Worm (Caenorhabditis elegans) whole organism, L3 larva: Measurements from ENCODE around the gene F46H5.11.
A peak's percentile ranks its signal among the peaks of the same experiment; 100 is the strongest.

Experiments used
- R02D3.7 ChIP-seq: fragments of 150-350 bp; optimal IDR thresholded peaks from 2 replicates; lab custom pipeline; 2014; ENCODE audit warnings: missing biosample characterization, missing genetic modification characterization
- ZK546.5 ChIP-seq: sonication (generic microtip); optimal IDR thresholded peaks from 2 replicates; lab custom pipeline; 2017; ENCODE audit warnings: missing biosample characterization, missing genetic modification characterization
- aly-2 ChIP-seq: fragments of 150-350 bp; optimal IDR thresholded peaks from 2 replicates; lab custom pipeline; 2014; ENCODE audit warnings: missing biosample characterization, missing genetic modification characterization
- ama-1 ChIP-seq: fragments of 150-350 bp; optimal IDR thresholded peaks from 2 replicates; lab custom pipeline; 2018
- ceh-16 ChIP-seq: sonication (generic microtip); optimal IDR thresholded peaks from 2 replicates; lab custom pipeline; 2017; ENCODE audit warnings: missing biosample characterization, missing genetic modification characterization
- ceh-28 ChIP-seq: fragments of 150-350 bp; optimal IDR thresholded peaks from 2 replicates; lab custom pipeline; 2014; ENCODE audit warnings: missing biosample characterization, missing genetic modification reagents, missing genetic modification characterization
- ceh-82 ChIP-seq: fragments of 150-350 bp; optimal IDR thresholded peaks from 2 replicates; lab custom pipeline; 2014; ENCODE audit warnings: missing biosample characterization, missing genetic modification characterization
- ceh-9 ChIP-seq: sonication (generic microtip); optimal IDR thresholded peaks from 2 replicates; lab custom pipeline; 2018; ENCODE audit warnings: missing biosample characterization, missing genetic modification characterization
- daf-12 ChIP-seq: fragments of 150-350 bp; optimal IDR thresholded peaks from 2 replicates; lab custom pipeline; 2014; ENCODE audit warnings: missing biosample characterization, missing genetic modification reagents, missing genetic modification characterization
- egl-27 ChIP-seq: sonication (generic microtip); optimal IDR thresholded peaks from 4 replicates; lab custom pipeline; 2017; ENCODE audit warnings: missing biosample characterization, missing genetic modification reagents, missing genetic modification characterization
- egl-5 ChIP-seq: fragments of 150-350 bp; optimal IDR thresholded peaks from 2 replicates; lab custom pipeline; 2017; ENCODE audit warnings: missing biosample characterization, missing genetic modification reagents, missing genetic modification characterization, inconsistent platforms
- elt-1 ChIP-seq: fragments of 150-350 bp; optimal IDR thresholded peaks from 2 replicates; lab custom pipeline; 2014; ENCODE audit warnings: missing biosample characterization, missing genetic modification characterization
- elt-2 ChIP-seq: sonication (generic microtip); optimal IDR thresholded peaks from 2 replicates; lab custom pipeline; 2016; ENCODE audit warnings: missing genetic modification reagents, mild to moderate bottlenecking, missing genetic modification characterization, missing compliant biosample characterization
- elt-3 ChIP-seq, 3 experiments: fragments of 150-350 bp in 1 of 3; sonication (generic microtip) in 2 of 3; optimal IDR thresholded peaks; 2 replicates in 2 of 3; 4 replicates in 1 of 3; lab custom pipeline; 2014 to 2017; ENCODE audit warnings: missing biosample characterization in 3 of 3, missing genetic modification characterization in 3 of 3
- eor-1 ChIP-seq, 2 experiments: fragments of 150-350 bp; optimal IDR thresholded peaks; 2 replicates each; lab custom pipeline; 2014 to 2018; ENCODE audit warnings: missing biosample characterization in 2 of 2, missing genetic modification characterization in 2 of 2
- fkh-10 ChIP-seq: sonication (generic microtip); optimal IDR thresholded peaks from 2 replicates; lab custom pipeline; 2017; ENCODE audit warnings: missing biosample characterization, missing genetic modification reagents, missing genetic modification characterization
- fkh-2 ChIP-seq: fragments of 150-350 bp; optimal IDR thresholded peaks from 2 replicates; lab custom pipeline; 2014; ENCODE audit warnings: missing biosample characterization, missing genetic modification reagents, missing genetic modification characterization
- fos-1 ChIP-seq: fragments of 150-350 bp; optimal IDR thresholded peaks from 2 replicates; lab custom pipeline; 2014; ENCODE audit warnings: missing biosample characterization, missing genetic modification characterization
- hmg-11 ChIP-seq: sonication (generic microtip); optimal IDR thresholded peaks from 2 replicates; lab custom pipeline; 2016; ENCODE audit warnings: missing genetic modification characterization, missing compliant biosample characterization
- jun-1 ChIP-seq: fragments of 150-350 bp; optimal IDR thresholded peaks from 2 replicates; lab custom pipeline; 2014; ENCODE audit warnings: missing biosample characterization, missing genetic modification reagents, missing genetic modification characterization
- lin-15B ChIP-seq: fragments of 150-350 bp; optimal IDR thresholded peaks from 2 replicates; lab custom pipeline; 2014; ENCODE audit warnings: missing biosample characterization, missing genetic modification characterization
- lin-39 ChIP-seq: fragments of 150-350 bp; optimal IDR thresholded peaks from 2 replicates; lab custom pipeline; 2018; ENCODE audit warnings: missing biosample characterization, missing genetic modification reagents, missing genetic modification characterization
- lsy-12 ChIP-seq: sonication (generic microtip); optimal IDR thresholded peaks from 2 replicates; lab custom pipeline; 2016; ENCODE audit warnings: mild to moderate bottlenecking, missing genetic modification characterization, missing compliant biosample characterization
- mdl-1 ChIP-seq: fragments of 150-350 bp; optimal IDR thresholded peaks from 2 replicates; lab custom pipeline; 2014; ENCODE audit warnings: missing biosample characterization, missing genetic modification characterization
- mml-1 ChIP-seq: fragments of 150-350 bp; sonication (generic microtip); optimal IDR thresholded peaks from 3 replicates; lab custom pipeline; 2014; ENCODE audit warnings: missing biosample characterization, missing genetic modification characterization
- nfya-1 ChIP-seq: sonication (generic microtip); optimal IDR thresholded peaks from 2 replicates; lab custom pipeline; 2017; ENCODE audit warnings: missing genetic modification characterization, mild to moderate bottlenecking, missing compliant biosample characterization, antibody characterized with exemption, moderate library complexity; ENCODE audit not compliant: insufficient read depth
- nhr-11 ChIP-seq: fragments of 150-350 bp; optimal IDR thresholded peaks from 2 replicates; lab custom pipeline; 2014; ENCODE audit warnings: missing biosample characterization, missing genetic modification characterization
- nhr-12 ChIP-seq: fragments of 150-350 bp; optimal IDR thresholded peaks from 2 replicates; lab custom pipeline; 2014; ENCODE audit warnings: missing biosample characterization, missing genetic modification characterization
- nhr-23 ChIP-seq: fragments of 150-350 bp; optimal IDR thresholded peaks from 2 replicates; lab custom pipeline; 2014; ENCODE audit warnings: missing biosample characterization, missing genetic modification reagents, missing genetic modification characterization
- nhr-237 ChIP-seq: fragments of 150-350 bp; optimal IDR thresholded peaks from 2 replicates; lab custom pipeline; 2014; ENCODE audit warnings: missing biosample characterization, missing genetic modification characterization
- nhr-25 ChIP-seq: sonication (generic microtip); optimal IDR thresholded peaks from 2 replicates; lab custom pipeline; 2017; ENCODE audit warnings: missing biosample characterization, missing genetic modification characterization
- nhr-28 ChIP-seq: fragments of 150-350 bp; optimal IDR thresholded peaks from 2 replicates; lab custom pipeline; 2014; ENCODE audit warnings: missing biosample characterization, missing genetic modification characterization
- nhr-43 ChIP-seq: sonication (generic microtip); optimal IDR thresholded peaks from 2 replicates; lab custom pipeline; 2016; ENCODE audit warnings: mild to moderate bottlenecking, missing genetic modification characterization, missing compliant biosample characterization; ENCODE audit not compliant: poor library complexity, severe bottlenecking
- nhr-76 ChIP-seq: fragments of 150-350 bp; sonication (generic microtip); optimal IDR thresholded peaks from 5 replicates; lab custom pipeline; 2014; ENCODE audit warnings: missing biosample characterization, missing genetic modification characterization
- nhr-77 ChIP-seq: fragments of 150-350 bp; optimal IDR thresholded peaks from 2 replicates; lab custom pipeline; 2014; ENCODE audit warnings: missing biosample characterization, missing genetic modification characterization
- pha-4 ChIP-seq: fragments of 150-350 bp; optimal IDR thresholded peaks from 2 replicates; lab custom pipeline; 2014; ENCODE audit warnings: missing biosample characterization, missing genetic modification reagents, missing genetic modification characterization
- pqm-1 ChIP-seq: fragments of 150-350 bp; optimal IDR thresholded peaks from 2 replicates; lab custom pipeline; 2017; ENCODE audit warnings: missing biosample characterization, missing genetic modification characterization, inconsistent platforms
- sea-2 ChIP-seq: fragments of 150-350 bp; sonication (generic microtip); optimal IDR thresholded peaks from 4 replicates; lab custom pipeline; 2014; ENCODE audit warnings: missing biosample characterization, missing genetic modification reagents, missing genetic modification characterization
- skn-1 ChIP-seq: fragments of 150-350 bp; optimal IDR thresholded peaks from 2 replicates; lab custom pipeline; 2014; ENCODE audit warnings: missing biosample characterization, missing genetic modification characterization
- snpc-4 ChIP-seq: fragments of 150-350 bp; optimal IDR thresholded peaks from 2 replicates; lab custom pipeline; 2014; ENCODE audit warnings: missing biosample characterization, missing genetic modification characterization
- tbx-2 ChIP-seq: sonication (generic microtip); optimal IDR thresholded peaks from 2 replicates; lab custom pipeline; 2016; ENCODE audit warnings: mild to moderate bottlenecking, missing genetic modification characterization, missing compliant biosample characterization
- unc-39 ChIP-seq: sonication (generic microtip); optimal IDR thresholded peaks from 4 replicates; lab custom pipeline; 2017; ENCODE audit warnings: missing biosample characterization, missing genetic modification characterization
- unc-62 ChIP-seq: fragments of 150-350 bp; sonication (generic microtip); optimal IDR thresholded peaks from 4 replicates; lab custom pipeline; 2014; ENCODE audit warnings: missing biosample characterization, missing genetic modification reagents, missing genetic modification characterization
- zag-1 ChIP-seq: fragments of 150-350 bp; optimal IDR thresholded peaks from 2 replicates; lab custom pipeline; 2014; ENCODE audit warnings: missing biosample characterization, missing genetic modification characterization
- ztf-11 ChIP-seq: fragments of 150-350 bp; optimal IDR thresholded peaks from 2 replicates; lab custom pipeline; 2014; ENCODE audit warnings: missing biosample characterization, missing genetic modification characterization
- ztf-4 ChIP-seq: fragments of 150-350 bp; optimal IDR thresholded peaks from 2 replicates; lab custom pipeline; 2014; ENCODE audit warnings: missing biosample characterization, missing genetic modification characterization

The F46H5.11 gene

DNA sequence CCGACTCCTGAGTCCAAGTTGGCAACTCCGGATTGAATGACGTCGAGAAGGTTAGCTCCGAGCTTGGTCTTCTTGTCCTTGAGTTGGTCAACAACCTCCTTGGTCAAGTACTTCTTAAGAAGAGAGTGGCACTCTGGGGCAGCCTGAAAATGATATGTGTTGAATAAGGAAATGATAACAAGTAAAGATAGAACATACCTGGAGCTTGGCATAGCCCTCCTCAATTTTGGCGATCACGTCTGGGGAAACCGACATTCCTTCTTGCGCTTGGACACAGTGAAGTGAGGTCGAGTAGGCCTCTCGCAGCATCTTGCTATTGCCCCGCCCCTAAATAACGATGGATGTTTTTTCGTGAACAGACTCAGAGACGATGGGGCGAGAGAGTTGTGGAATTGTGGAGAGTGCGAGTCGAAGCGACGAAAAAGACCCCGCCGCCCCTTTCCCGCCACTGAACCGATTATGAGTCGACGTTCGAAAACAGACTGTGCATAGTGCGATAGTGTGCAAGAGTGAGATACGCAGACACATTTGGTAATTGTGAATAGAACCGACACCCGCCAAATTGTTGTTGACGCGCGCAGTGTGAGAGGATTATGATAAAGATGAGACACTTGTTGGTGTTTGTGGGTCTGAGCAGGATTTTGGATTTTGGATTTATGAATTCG lies 39.6 kb downstream of the F46H5.11 start (continued):
- TF ChIP-seq egl-27 (tag; lab: Kevin White, UChicago), result no peak
- TF ChIP-seq nhr-28, result no peak
- TF ChIP-seq R02D3.7 (tag; lab: Kevin White, UChicago), result no peak

ce11 chrX:7230877-7231276 lies 41.0 kb downstream of the F46H5.11 start:
- no peak for TF ChIP-seq elt-3 (tag; optimal IDR thresholded peaks at IDR 0.05; lab: Kevin White, UChicago)
- TF ChIP-seq sea-2, result no peak
- no peak for TF ChIP-seq ceh-9 (tag; lab: Kevin White, UChicago)
- TF ChIP-seq tbx-2 (tag; lab: Kevin White, UChicago), result no peak
- no peak for TF ChIP-seq daf-12
- no peak for TF ChIP-seq elt-2 (tag; lab: Kevin White, UChicago)

DNA sequence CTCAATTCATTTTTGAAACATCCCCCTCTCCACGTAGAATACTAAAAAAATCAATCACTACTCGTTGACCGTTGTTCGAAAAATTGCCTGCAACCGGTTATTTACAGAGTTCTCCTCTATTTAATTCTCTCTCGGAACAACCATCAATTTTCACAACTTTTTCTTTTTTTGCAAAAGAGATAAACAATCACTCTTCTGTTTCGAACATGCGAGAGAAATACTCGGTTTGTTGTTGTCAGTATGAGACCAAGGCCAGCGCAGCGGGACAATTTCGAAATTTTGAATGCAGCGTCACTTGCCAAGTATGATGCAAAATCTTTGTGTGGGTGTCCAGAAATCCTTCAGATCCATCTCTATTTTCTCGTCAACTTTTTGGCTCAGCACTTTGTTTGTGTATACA lies 41.5 kb downstream of the F46H5.11 start:
- peak; percentile 10 for TF ChIP-seq nhr-25 (tag; lab: Kevin White, UChicago)
- TF ChIP-seq ZK546.5, result no peak
- TF ChIP-seq elt-3 (tag; optimal IDR thresholded peaks at IDR 0.05; lab: Kevin White, UChicago), result no peak
- no peak for TF ChIP-seq R02D3.7 (tag; lab: Kevin White, UChicago)
- TF ChIP-seq jun-1, result no peak
- TF ChIP-seq nhr-77 (tag; lab: Kevin White, UChicago), result no peak
- no peak for TF ChIP-seq ztf-4 (tag; lab: Kevin White, UChicago)
- no peak for TF ChIP-seq fkh-10
- peak; percentile 35 for TF ChIP-seq ceh-28 (tag; lab: Kevin White, UChicago)
- peak; percentile 51 for TF ChIP-seq daf-12
- TF ChIP-seq lin-39 (tag; lab: Kevin White, UChicago), result peak; percentile 38
- no peak for TF ChIP-seq nhr-23 (tag; lab: Kevin White, UChicago)
- TF ChIP-seq snpc-4 (tag; lab: Kevin White, UChicago), result no peak
- TF ChIP-seq ceh-9 (tag; lab: Kevin White, UChicago), result no peak
- no peak for TF ChIP-seq sea-2
- no peak for TF ChIP-seq ceh-82 (tag; lab: Kevin White, UChicago)
- no peak for TF ChIP-seq pqm-1 (tag; lab: Kevin White, UChicago)
- no peak for TF ChIP-seq unc-62 (GFP tag; lab: Kevin White, UChicago)
- TF ChIP-seq eor-1 (tag; optimal IDR thresholded peaks at IDR 0.05; lab: Kevin White, UChicago), result no peak
- peak; percentile 37 for TF ChIP-seq aly-2 (tag; lab: Kevin White, UChicago)
- TF ChIP-seq unc-39 (tag; lab: Kevin White, UChicago), result no peak
- TF ChIP-seq mdl-1, result no peak
- no peak for TF ChIP-seq nfya-1
- peak; percentile 24 for TF ChIP-seq nhr-43 (tag; lab: Kevin White, UChicago)
- no peak for TF ChIP-seq elt-1 (tag; lab: Kevin White, UChicago)
- no peak for TF ChIP-seq tbx-2 (tag; lab: Kevin White, UChicago)
- TF ChIP-seq fos-1 (tag; lab: Kevin White, UChicago), result no peak
- no peak for TF ChIP-seq skn-1 (tag; lab: Kevin White, UChicago)
- TF ChIP-seq nhr-11, result no peak
- no peak for TF ChIP-seq nhr-237 (tag; lab: Kevin White, UChicago)
- peak; percentile 92 for TF ChIP-seq ama-1 (lab: Kevin White, UChicago)
- TF ChIP-seq ztf-11 (tag; lab: Kevin White, UChicago), result peak; percentile 11
- no peak for TF ChIP-seq egl-5 (tag; lab: Kevin White, UChicago)
- no peak for TF ChIP-seq egl-27 (tag; lab: Kevin White, UChicago)
- TF ChIP-seq lsy-12, result no peak
- no peak for TF ChIP-seq mml-1 (tag; lab: Kevin White, UChicago)
- TF ChIP-seq hmg-11, result no peak
- TF ChIP-seq pha-4 (tag; lab: Kevin White, UChicago), result no peak
- no peak for TF ChIP-seq nhr-76 (tag; lab: Kevin White, UChicago)
- no peak for TF ChIP-seq ceh-16 (tag; lab: Kevin White, UChicago)
- no peak for TF ChIP-seq nhr-28
- no peak for TF ChIP-seq fkh-2 (tag; lab: Kevin White, UChicago)
- no peak for TF ChIP-seq lin-15B (tag; lab: Kevin White, UChicago)
- peak; percentile 29 for TF ChIP-seq elt-2 (tag; lab: Kevin White, UChicago)
- no peak for TF ChIP-seq nhr-12 (tag; lab: Kevin White, UChicago)
- no peak for TF ChIP-seq zag-1 (tag; lab: Kevin White, UChicago)
- TF ChIP-seq, all 47 proteins: peak for 9
